Fruit fly (Drosophila melanogaster) Kc167 (cell line): ENCODE measurements around the gene CG13086.

Experiments used
- Myc ChIP-seq: fragments of >200 bp; optimal IDR thresholded peaks from 2 replicates; lab custom pipeline; 2017; ENCODE audit warnings: missing external identifiers
- h ChIP-seq: fragments of >200 bp; optimal IDR thresholded peaks from 3 replicates; lab custom pipeline; 2018; ENCODE audit warnings: missing external identifiers
- insv ChIP-seq: fragments of >200 bp; optimal IDR thresholded peaks from 3 replicates; lab custom pipeline; 2018; ENCODE audit warnings: missing external identifiers
- psq ChIP-seq: fragments of >200 bp; optimal IDR thresholded peaks from 2 replicates; lab custom pipeline; 2017; ENCODE audit warnings: missing external identifiers
- ttk ChIP-seq: sonication (Bioruptor generic); optimal IDR thresholded peaks from 2 replicates; lab custom pipeline; 2017; ENCODE audit warnings: missing external identifiers

- no peak for TF ChIP-seq Myc (lab: Kevin White, UChicago)
- no peak for TF ChIP-seq insv (lab: Kevin White, UChicago)
- TF ChIP-seq h (lab: Kevin White, UChicago), result no peak
- no peak for TF ChIP-seq psq (lab: Kevin White, UChicago)
- no peak for TF ChIP-seq ttk (lab: Kevin White, UChicago)
These were observed 2.6 kb downstream of the CG13086 start for dm6 chr2L:19366730-19367129.
